Worm (Caenorhabditis elegans): ENCODE data around the gene ZK250.14.

ZK250.14 gene

DNA sequence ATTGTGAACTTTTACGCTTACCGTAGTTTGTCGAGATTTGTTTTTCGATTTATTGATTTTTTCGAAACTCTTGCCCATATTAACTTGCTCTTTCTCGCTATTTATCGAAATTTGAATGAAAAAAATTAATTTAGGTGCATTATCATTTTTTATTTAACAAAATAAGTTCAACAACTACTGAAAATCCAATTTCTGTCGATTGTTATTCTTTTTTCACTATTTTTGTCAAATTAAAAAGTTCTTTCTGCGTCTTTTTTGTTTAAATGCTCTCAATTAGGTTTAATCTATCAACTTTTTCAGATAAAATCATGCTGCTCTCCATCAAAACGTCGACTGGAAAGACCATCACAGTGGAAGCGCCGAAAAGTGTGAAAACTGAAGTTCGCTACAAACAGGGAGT lies 18.8 kb downstream of the ZK250.14 start, which contains the start of gene F52C6.2:
Gene F52C6.2, plus strand, starts transcription at position 301 of the 400 bp plus-strand sequence.
- TF ChIP-seq R02D3.7 (tag; optimal IDR thresholded peaks at IDR 0.05) (no peak), alr-1 (tag; optimal IDR thresholded peaks at IDR 0.05) (no peak), dmd-4 (tag; optimal IDR thresholded peaks at IDR 0.05) (no peak), mab-5 (tag; optimal IDR thresholded peaks at IDR 0.05) (no peak)

DNA sequence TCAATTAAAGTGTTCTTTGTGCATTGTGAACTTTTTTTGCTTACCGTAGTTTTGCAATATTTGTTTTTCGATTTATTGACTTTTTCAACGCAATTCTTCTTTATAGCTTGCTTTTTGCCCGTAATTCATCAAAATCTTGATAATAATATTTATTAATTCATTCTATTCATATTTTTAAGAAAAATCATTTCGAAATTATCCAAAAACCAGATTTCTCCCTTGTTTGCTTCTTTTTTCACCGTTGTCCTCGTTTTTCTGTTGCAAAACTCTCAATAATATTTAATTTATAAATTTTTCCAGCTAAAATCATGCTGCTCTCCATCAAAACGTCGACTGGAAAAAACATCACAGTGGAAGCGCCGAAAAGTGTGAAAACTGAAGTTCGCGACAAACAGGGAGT lies 20.5 kb downstream of the ZK250.14 start, which contains the start of gene F52C6.3:
Gene F52C6.3, plus strand, starts transcription at position 301 of the 400 bp plus-strand sequence.
- TF ChIP-seq R02D3.7 (tag; optimal IDR thresholded peaks at IDR 0.05) (no peak), crh-2 (tag; optimal IDR thresholded peaks at IDR 0.05) (no peak), Y55F3AM.14 (GFP tag; optimal IDR thresholded peaks at IDR 0.05) (no peak), elt-1 (tag; optimal IDR thresholded peaks at IDR 0.05) (no peak), ztf-4 (tag; optimal IDR thresholded peaks at IDR 0.05) (no peak)

DNA sequence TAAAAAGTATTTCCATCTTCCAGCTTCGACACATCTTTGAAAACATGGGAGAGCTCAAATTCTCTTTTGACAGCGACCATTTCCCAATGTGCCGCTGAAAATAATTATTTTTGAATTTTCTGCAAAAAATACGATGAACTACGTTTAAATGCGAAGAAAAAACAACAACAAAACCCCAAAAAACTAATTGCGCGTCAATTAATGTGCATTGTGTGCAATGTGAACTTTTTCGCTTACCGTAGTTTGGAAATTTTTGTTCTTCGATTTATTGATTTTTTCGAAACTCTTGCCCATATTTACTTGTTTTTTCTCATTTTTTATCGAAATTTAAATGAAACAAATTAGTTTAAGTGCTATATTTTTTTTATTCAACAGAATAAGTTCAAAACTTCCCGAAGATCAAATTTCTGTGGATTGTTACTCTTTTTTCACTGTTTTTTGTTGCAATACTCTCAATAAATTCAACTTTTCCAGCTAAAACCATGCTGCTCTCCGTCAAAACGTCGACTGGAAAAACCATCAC lies 22.3 kb downstream of the ZK250.14 start, which contains the start of the genes bath-2 and F52C6.4:
Gene bath-2, minus strand, starts transcription at position 101 of the 523 bp plus-strand sequence.
Gene F52C6.4, plus strand, starts transcription at position 473 of the 523 bp plus-strand sequence.
- TF ChIP-seq elt-3 (tag; optimal IDR thresholded peaks at IDR 0.05), result no peak
- no peak for TF ChIP-seq ztf-4 (tag; optimal IDR thresholded peaks at IDR 0.05)
- no peak for TF ChIP-seq ama-1 (optimal IDR thresholded peaks at IDR 0.05)
- no peak for TF ChIP-seq ztf-11 (tag; optimal IDR thresholded peaks at IDR 0.05)
- no peak for TF ChIP-seq lin-11 (tag; optimal IDR thresholded peaks at IDR 0.05)
- no peak for TF ChIP-seq nhr-129 (tag; optimal IDR thresholded peaks at IDR 0.05)
- no peak for TF ChIP-seq dmd-4 (tag; optimal IDR thresholded peaks at IDR 0.05)
- TF ChIP-seq peb-1 (tag; optimal IDR thresholded peaks at IDR 0.05), result no peak
- no peak for TF ChIP-seq egl-27 (tag; optimal IDR thresholded peaks at IDR 0.05)
- no peak for TF ChIP-seq nhr-21 (tag; optimal IDR thresholded peaks at IDR 0.05)
- no peak for TF ChIP-seq nhr-10 (tag; optimal IDR thresholded peaks at IDR 0.05)

DNA sequence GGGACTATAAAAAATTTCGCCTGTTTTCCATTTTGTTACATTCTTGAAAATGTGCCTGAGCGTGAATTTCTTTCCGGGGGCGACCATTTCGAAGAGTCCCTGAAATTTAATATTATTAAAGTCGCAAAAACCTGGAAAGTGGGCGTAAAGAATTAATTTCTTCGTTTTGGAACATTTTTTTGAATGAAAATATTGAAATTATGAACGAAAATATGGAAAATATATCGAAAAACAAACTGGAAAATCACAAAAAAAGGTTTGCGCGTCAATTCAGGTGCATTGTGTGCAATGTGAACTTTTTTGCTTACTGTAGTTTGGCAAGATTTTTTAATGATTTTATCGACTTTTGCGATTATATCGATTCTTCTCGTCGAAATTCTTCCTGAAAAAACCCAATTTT lies 24.0 kb downstream of the ZK250.14 start, which contains the start of gene bath-7:
Gene bath-7, minus strand, starts transcription at position 101 of the 400 bp plus-strand sequence.
- no peak for TF ChIP-seq mdl-1 (tag; optimal IDR thresholded peaks at IDR 0.05)
- TF ChIP-seq elt-1 (tag; optimal IDR thresholded peaks at IDR 0.05), result no peak
- no peak for TF ChIP-seq unc-39 (tag; optimal IDR thresholded peaks at IDR 0.05)
- TF ChIP-seq nhr-10 (tag; optimal IDR thresholded peaks at IDR 0.05), result no peak

DNA sequence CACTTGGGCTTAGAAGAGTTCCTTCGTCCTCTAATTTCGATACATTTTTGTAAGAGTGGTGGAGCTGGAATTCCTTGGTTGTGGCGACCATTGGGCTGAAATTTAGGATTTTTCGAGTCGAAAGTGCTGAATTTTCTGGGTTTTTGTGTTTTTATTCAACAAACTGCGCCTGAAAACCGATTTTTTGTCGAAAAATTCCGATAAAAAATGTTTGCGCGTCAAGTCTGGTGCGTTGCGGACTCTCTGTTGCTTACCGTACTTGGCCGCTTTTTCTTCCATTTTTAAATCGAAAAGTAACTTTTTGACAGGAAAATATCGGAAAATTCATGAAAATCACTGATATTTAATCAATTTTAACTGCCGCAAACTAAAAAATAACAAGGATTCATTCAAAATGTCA lies 27.1 kb downstream of the ZK250.14 start, which contains the start of gene bath-4:
Gene bath-4, minus strand, starts transcription at position 101 of the 400 bp plus-strand sequence.
- TF ChIP-seq nhr-21 (tag; optimal IDR thresholded peaks at IDR 0.05) (no peak), unc-62 (GFP tag; optimal IDR thresholded peaks at IDR 0.05) (no peak), skn-1 (tag; optimal IDR thresholded peaks at IDR 0.05) (no peak), elt-1 (tag; optimal IDR thresholded peaks at IDR 0.05) (no peak), sma-3 (GFP tag; optimal IDR thresholded peaks at IDR 0.05) (no peak), F13H6.1 (tag; optimal IDR thresholded peaks at IDR 0.05) (no peak), unc-39 (tag; optimal IDR thresholded peaks at IDR 0.05) (no peak), ztf-11 (tag; optimal IDR thresholded peaks at IDR 0.05) (no peak), Y55F3AM.14 (GFP tag; optimal IDR thresholded peaks at IDR 0.05) (no peak), ceh-82 (tag; optimal IDR thresholded peaks at IDR 0.05) (no peak), alr-1 (tag; optimal IDR thresholded peaks at IDR 0.05) (no peak), nhr-77 (tag; optimal IDR thresholded peaks at IDR 0.05) (no peak), sma-9 (GFP tag; optimal IDR thresholded peaks at IDR 0.05) (no peak), sma-9 (tag; optimal IDR thresholded peaks at IDR 0.05) (no peak), nhr-10 (tag; optimal IDR thresholded peaks at IDR 0.05) (no peak), nhr-237 (tag; optimal IDR thresholded peaks at IDR 0.05) (no peak)

DNA sequence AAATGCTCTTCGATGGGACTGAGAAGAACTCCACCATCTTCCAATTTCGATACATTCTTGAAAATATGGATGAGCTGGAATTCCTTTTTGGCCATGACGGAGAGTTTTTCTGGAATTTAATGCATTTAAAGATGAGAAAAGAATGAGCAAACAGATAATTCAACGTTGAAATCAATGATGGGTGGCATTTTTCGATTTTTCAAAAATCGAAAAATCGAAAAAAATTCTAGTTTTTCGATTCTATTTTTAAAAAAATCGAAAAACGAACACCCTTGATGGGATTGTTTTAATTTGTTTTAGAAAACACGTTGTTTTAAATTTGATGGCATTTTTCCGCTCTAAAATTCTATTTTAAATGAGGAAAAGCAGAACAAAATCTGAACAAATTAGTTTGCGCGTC lies 32.3 kb downstream of the ZK250.14 start, which contains the start of gene math-31:
Gene math-31, minus strand, starts transcription at position 101 of the 400 bp plus-strand sequence.
- TF ChIP-seq blmp-1 (tag; optimal IDR thresholded peaks at IDR 0.05; ENCODE audit: insufficient read depth), result no peak
- TF ChIP-seq C34F6.9 (tag; optimal IDR thresholded peaks at IDR 0.05), result no peak
- TF ChIP-seq ama-1 (optimal IDR thresholded peaks at IDR 0.05), result no peak
- TF ChIP-seq crh-2 (tag; optimal IDR thresholded peaks at IDR 0.05), result no peak
- TF ChIP-seq nhr-129 (tag; optimal IDR thresholded peaks at IDR 0.05), result no peak
- no peak for TF ChIP-seq nhr-11 (tag; optimal IDR thresholded peaks at IDR 0.05)
- no peak for TF ChIP-seq egl-27 (tag; optimal IDR thresholded peaks at IDR 0.05)

Measured in whole organism, L2 larva.